Worm (Caenorhabditis elegans): Measurements from ENCODE around the gene sgt-1.

DNA sequence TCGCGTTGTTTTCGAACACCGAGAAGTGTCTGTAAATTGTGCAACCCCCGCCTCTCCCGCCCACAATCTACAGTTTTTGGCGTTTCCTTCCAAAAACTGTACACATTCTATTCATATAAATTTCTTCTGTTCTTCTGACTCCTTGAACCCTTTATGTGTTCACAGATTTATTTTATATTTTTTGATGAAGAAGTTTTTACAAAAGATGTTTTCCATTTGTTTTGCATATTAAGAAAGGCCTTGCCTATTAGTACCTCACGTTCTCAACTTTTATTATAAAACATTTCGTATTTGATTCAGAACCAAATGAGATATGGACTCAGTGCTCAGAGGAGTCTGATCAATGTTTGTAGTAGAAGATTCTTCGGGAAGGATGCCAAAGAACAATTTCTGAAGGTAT lies 49.7 kb upstream of the sgt-1 start, which contains the start of gene ndx-3:
- TF ChIP-seq tra-4 (tag; optimal IDR thresholded peaks at IDR 0.05) = no peak
- no peak for TF ChIP-seq sea-1 (GFP tag; conservative IDR thresholded peaks at IDR 0.05)
